Worm (Caenorhabditis elegans): ENCODE results near the gene paa-1.

- TF ChIP-seq flt-1 (GFP tag; IDR thresholded peaks at IDR 0.05): no peak
- TF ChIP-seq cog-1 (tag; optimal IDR thresholded peaks at IDR 0.05): no peak
- no peak for TF ChIP-seq ztf-23 (GFP tag; IDR thresholded peaks at IDR 0.05)
- TF ChIP-seq klf-2 (GFP tag; conservative IDR thresholded peaks at IDR 0.05): no peak
- no peak for TF ChIP-seq T22C8.4 (GFP tag; IDR thresholded peaks at IDR 0.05)
- no peak for TF ChIP-seq tab-1 (GFP tag; IDR thresholded peaks at IDR 0.05)
Observed at ce11 chrIII:5436306-5436705, 14.2 kb upstream of the paa-1 start.

All from whole organism, midembryonic.